Worm (Caenorhabditis elegans) whole organism, L3 larva: Measurements from ENCODE around the gene heri-1.

Source experiments
- R02D3.7 ChIP-seq: fragments of 150-350 bp; optimal IDR thresholded peaks from 2 replicates; lab custom pipeline; 2014; ENCODE audit warnings: missing biosample characterization, missing genetic modification characterization
- ZK546.5 ChIP-seq: sonication (generic microtip); optimal IDR thresholded peaks from 2 replicates; lab custom pipeline; 2017; ENCODE audit warnings: missing biosample characterization, missing genetic modification characterization
- ama-1 ChIP-seq: fragments of 150-350 bp; optimal IDR thresholded peaks from 2 replicates; lab custom pipeline; 2018
- ceh-16 ChIP-seq: sonication (generic microtip); optimal IDR thresholded peaks from 2 replicates; lab custom pipeline; 2017; ENCODE audit warnings: missing biosample characterization, missing genetic modification characterization
- ceh-28 ChIP-seq: fragments of 150-350 bp; optimal IDR thresholded peaks from 2 replicates; lab custom pipeline; 2014; ENCODE audit warnings: missing biosample characterization, missing genetic modification reagents, missing genetic modification characterization
- ceh-82 ChIP-seq: fragments of 150-350 bp; optimal IDR thresholded peaks from 2 replicates; lab custom pipeline; 2014; ENCODE audit warnings: missing biosample characterization, missing genetic modification characterization
- ceh-9 ChIP-seq: sonication (generic microtip); optimal IDR thresholded peaks from 2 replicates; lab custom pipeline; 2018; ENCODE audit warnings: missing biosample characterization, missing genetic modification characterization
- daf-12 ChIP-seq: fragments of 150-350 bp; optimal IDR thresholded peaks from 2 replicates; lab custom pipeline; 2014; ENCODE audit warnings: missing biosample characterization, missing genetic modification reagents, missing genetic modification characterization
- egl-27 ChIP-seq: sonication (generic microtip); optimal IDR thresholded peaks from 4 replicates; lab custom pipeline; 2017; ENCODE audit warnings: missing biosample characterization, missing genetic modification reagents, missing genetic modification characterization
- egl-5 ChIP-seq: fragments of 150-350 bp; optimal IDR thresholded peaks from 2 replicates; lab custom pipeline; 2017; ENCODE audit warnings: missing biosample characterization, missing genetic modification reagents, missing genetic modification characterization, inconsistent platforms
- elt-1 ChIP-seq: fragments of 150-350 bp; optimal IDR thresholded peaks from 2 replicates; lab custom pipeline; 2014; ENCODE audit warnings: missing biosample characterization, missing genetic modification characterization
- elt-3 ChIP-seq, 3 experiments: fragments of 150-350 bp in 1 of 3; sonication (generic microtip) in 2 of 3; optimal IDR thresholded peaks; 2 replicates in 2 of 3; 4 replicates in 1 of 3; lab custom pipeline; 2014 to 2017; ENCODE audit warnings: missing biosample characterization in 3 of 3, missing genetic modification characterization in 3 of 3
- fkh-10 ChIP-seq: sonication (generic microtip); optimal IDR thresholded peaks from 2 replicates; lab custom pipeline; 2017; ENCODE audit warnings: missing biosample characterization, missing genetic modification reagents, missing genetic modification characterization
- fos-1 ChIP-seq: fragments of 150-350 bp; optimal IDR thresholded peaks from 2 replicates; lab custom pipeline; 2014; ENCODE audit warnings: missing biosample characterization, missing genetic modification characterization
- lin-15B ChIP-seq: fragments of 150-350 bp; optimal IDR thresholded peaks from 2 replicates; lab custom pipeline; 2014; ENCODE audit warnings: missing biosample characterization, missing genetic modification characterization
- lin-39 ChIP-seq: fragments of 150-350 bp; optimal IDR thresholded peaks from 2 replicates; lab custom pipeline; 2018; ENCODE audit warnings: missing biosample characterization, missing genetic modification reagents, missing genetic modification characterization
- lsy-12 ChIP-seq: sonication (generic microtip); optimal IDR thresholded peaks from 2 replicates; lab custom pipeline; 2016; ENCODE audit warnings: mild to moderate bottlenecking, missing genetic modification characterization, missing compliant biosample characterization
- mdl-1 ChIP-seq: fragments of 150-350 bp; optimal IDR thresholded peaks from 2 replicates; lab custom pipeline; 2014; ENCODE audit warnings: missing biosample characterization, missing genetic modification characterization
- mml-1 ChIP-seq: fragments of 150-350 bp; sonication (generic microtip); optimal IDR thresholded peaks from 3 replicates; lab custom pipeline; 2014; ENCODE audit warnings: missing biosample characterization, missing genetic modification characterization
- nfya-1 ChIP-seq: sonication (generic microtip); optimal IDR thresholded peaks from 2 replicates; lab custom pipeline; 2017; ENCODE audit warnings: missing genetic modification characterization, mild to moderate bottlenecking, missing compliant biosample characterization, antibody characterized with exemption, moderate library complexity; ENCODE audit not compliant: insufficient read depth
- nhr-11 ChIP-seq: fragments of 150-350 bp; optimal IDR thresholded peaks from 2 replicates; lab custom pipeline; 2014; ENCODE audit warnings: missing biosample characterization, missing genetic modification characterization
- nhr-237 ChIP-seq: fragments of 150-350 bp; optimal IDR thresholded peaks from 2 replicates; lab custom pipeline; 2014; ENCODE audit warnings: missing biosample characterization, missing genetic modification characterization
- nhr-25 ChIP-seq: sonication (generic microtip); optimal IDR thresholded peaks from 2 replicates; lab custom pipeline; 2017; ENCODE audit warnings: missing biosample characterization, missing genetic modification characterization
- nhr-28 ChIP-seq: fragments of 150-350 bp; optimal IDR thresholded peaks from 2 replicates; lab custom pipeline; 2014; ENCODE audit warnings: missing biosample characterization, missing genetic modification characterization
- nhr-43 ChIP-seq: sonication (generic microtip); optimal IDR thresholded peaks from 2 replicates; lab custom pipeline; 2016; ENCODE audit warnings: mild to moderate bottlenecking, missing genetic modification characterization, missing compliant biosample characterization; ENCODE audit not compliant: poor library complexity, severe bottlenecking
- nhr-67 ChIP-seq: fragments of 150-350 bp; optimal IDR thresholded peaks from 2 replicates; lab custom pipeline; 2014; ENCODE audit warnings: missing biosample characterization, missing genetic modification characterization
- nhr-76 ChIP-seq: fragments of 150-350 bp; sonication (generic microtip); optimal IDR thresholded peaks from 5 replicates; lab custom pipeline; 2014; ENCODE audit warnings: missing biosample characterization, missing genetic modification characterization
- pqm-1 ChIP-seq: fragments of 150-350 bp; optimal IDR thresholded peaks from 2 replicates; lab custom pipeline; 2017; ENCODE audit warnings: missing biosample characterization, missing genetic modification characterization, inconsistent platforms
- sea-2 ChIP-seq: fragments of 150-350 bp; sonication (generic microtip); optimal IDR thresholded peaks from 4 replicates; lab custom pipeline; 2014; ENCODE audit warnings: missing biosample characterization, missing genetic modification reagents, missing genetic modification characterization
- snpc-4 ChIP-seq: fragments of 150-350 bp; optimal IDR thresholded peaks from 2 replicates; lab custom pipeline; 2014; ENCODE audit warnings: missing biosample characterization, missing genetic modification characterization
- tbx-2 ChIP-seq: sonication (generic microtip); optimal IDR thresholded peaks from 2 replicates; lab custom pipeline; 2016; ENCODE audit warnings: mild to moderate bottlenecking, missing genetic modification characterization, missing compliant biosample characterization
- unc-39 ChIP-seq: sonication (generic microtip); optimal IDR thresholded peaks from 4 replicates; lab custom pipeline; 2017; ENCODE audit warnings: missing biosample characterization, missing genetic modification characterization
- unc-62 ChIP-seq: fragments of 150-350 bp; sonication (generic microtip); optimal IDR thresholded peaks from 4 replicates; lab custom pipeline; 2014; ENCODE audit warnings: missing biosample characterization, missing genetic modification reagents, missing genetic modification characterization
- ztf-4 ChIP-seq: fragments of 150-350 bp; optimal IDR thresholded peaks from 2 replicates; lab custom pipeline; 2014; ENCODE audit warnings: missing biosample characterization, missing genetic modification characterization

Gene heri-1

ce11 chrII:6113187-6113586, at the start of gene heri-1:
Gene heri-1, minus strand, starts transcription at chrII:6113194.
- TF ChIP-seq lin-15B (tag; lab: Kevin White, UChicago) (no peak), elt-3 (tag; optimal IDR thresholded peaks at IDR 0.05; lab: Kevin White, UChicago) (no peak), ama-1 (lab: Kevin White, UChicago) (no peak), sea-2 (GFP tag; lab: Kevin White, UChicago) (no peak), unc-62 (no peak), nhr-237 (tag; lab: Kevin White, UChicago) (no peak), mdl-1 (tag; lab: Kevin White, UChicago) (no peak)

ce11 chrII:6160994-6161393, 48.0 kb upstream of the heri-1 start, which contains the start of gene exp-1:
Gene exp-1, minus strand, starts transcription at chrII:6161094.
- TF ChIP-seq lin-39 (tag; lab: Kevin White, UChicago) (no peak), fos-1 (tag; lab: Kevin White, UChicago) (no peak), elt-3 (tag; optimal IDR thresholded peaks at IDR 0.05; lab: Kevin White, UChicago) (no peak), nhr-28 (tag; lab: Kevin White, UChicago) (no peak), egl-5 (tag; lab: Kevin White, UChicago) (no peak), ztf-4 (no peak), ama-1 (lab: Kevin White, UChicago) (no peak), fkh-10 (no peak), ceh-28 (tag; lab: Kevin White, UChicago) (no peak), unc-62 (no peak), lin-15B (tag; lab: Kevin White, UChicago) (no peak), snpc-4 (tag; lab: Kevin White, UChicago) (no peak), ceh-82 (tag; lab: Kevin White, UChicago) (no peak), egl-27 (tag; lab: Kevin White, UChicago) (no peak), daf-12 (tag; lab: Kevin White, UChicago) (no peak)

- TF ChIP-seq ZK546.5 (tag; lab: Kevin White, UChicago) (no peak), nhr-67 (no peak)
These were observed 45.1 kb upstream of the heri-1 start for ce11 chrII:6158111-6158510.

ce11 chrII:6149434-6149833, 36.4 kb upstream of the heri-1 start:
- TF ChIP-seq elt-1 (tag; lab: Kevin White, UChicago) (no peak), nhr-43 (tag; lab: Kevin White, UChicago) (no peak), nhr-11 (tag; lab: Kevin White, UChicago) (no peak), daf-12 (tag; lab: Kevin White, UChicago) (no peak), nhr-25 (tag; lab: Kevin White, UChicago) (no peak), R02D3.7 (no peak), ceh-9 (tag; lab: Kevin White, UChicago) (no peak), mml-1 (no peak), ama-1 (lab: Kevin White, UChicago) (no peak), pqm-1 (no peak), nhr-76 (tag; lab: Kevin White, UChicago) (no peak), egl-27 (tag; lab: Kevin White, UChicago) (no peak), nfya-1 (peak; percentile 22), ztf-4 (no peak), fkh-10 (peak; percentile 75)

- TF ChIP-seq ceh-82 (tag; lab: Kevin White, UChicago) (no peak), nfya-1 (peak; percentile 30), fkh-10 (peak; percentile 82)
These were observed 35.4 kb upstream of the heri-1 start for ce11 chrII:6148369-6148768.

- no peak for TF ChIP-seq lin-39 (tag; lab: Kevin White, UChicago)
- no peak for TF ChIP-seq nhr-25 (tag; lab: Kevin White, UChicago)
- TF ChIP-seq mdl-1 (tag; lab: Kevin White, UChicago), result no peak
- no peak for TF ChIP-seq nhr-237 (tag; lab: Kevin White, UChicago)
- no peak for TF ChIP-seq ceh-16 (tag; lab: Kevin White, UChicago)
- TF ChIP-seq lsy-12 (tag; lab: Kevin White, UChicago), result no peak
- no peak for TF ChIP-seq tbx-2
- TF ChIP-seq unc-39 (tag; lab: Kevin White, UChicago), result no peak
These were observed 34.1 kb upstream of the heri-1 start for ce11 chrII:6147131-6147530.
